Fruit fly (Drosophila melanogaster) whole organism, larva: ENCODE data around the gene CG42495.

Experiments
- noc ChIP-seq: fragments of 200-800 bp; sonication (Bioruptor generic); optimal IDR thresholded peaks from 3 replicates; lab custom pipeline; 2019; ENCODE audit warnings: missing biosample characterization, mild to moderate bottlenecking, missing genetic modification characterization, moderate library complexity

Gene CG42495

DNA sequence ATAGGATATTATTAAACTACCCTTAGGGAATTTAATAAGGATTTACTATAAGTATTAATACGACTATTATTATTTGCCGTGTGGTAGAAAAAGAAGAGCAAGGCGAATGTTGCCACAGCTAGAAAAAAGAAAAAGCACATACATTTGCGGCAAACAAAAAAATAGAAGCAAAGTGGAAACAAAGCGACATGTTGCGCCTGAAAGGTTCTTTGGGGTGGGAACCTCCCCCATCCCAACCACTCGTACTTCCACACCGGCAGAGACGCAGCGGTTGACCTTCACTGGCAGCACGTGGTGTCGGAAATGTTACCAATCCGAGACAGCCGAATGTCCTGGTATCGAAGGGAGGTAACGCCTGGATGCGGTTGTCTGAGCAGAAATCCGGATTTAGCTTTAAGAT lies 29.8 kb upstream of the CG42495 start:
- no peak for TF ChIP-seq noc (tag; lab: Kevin White, UChicago)

DNA sequence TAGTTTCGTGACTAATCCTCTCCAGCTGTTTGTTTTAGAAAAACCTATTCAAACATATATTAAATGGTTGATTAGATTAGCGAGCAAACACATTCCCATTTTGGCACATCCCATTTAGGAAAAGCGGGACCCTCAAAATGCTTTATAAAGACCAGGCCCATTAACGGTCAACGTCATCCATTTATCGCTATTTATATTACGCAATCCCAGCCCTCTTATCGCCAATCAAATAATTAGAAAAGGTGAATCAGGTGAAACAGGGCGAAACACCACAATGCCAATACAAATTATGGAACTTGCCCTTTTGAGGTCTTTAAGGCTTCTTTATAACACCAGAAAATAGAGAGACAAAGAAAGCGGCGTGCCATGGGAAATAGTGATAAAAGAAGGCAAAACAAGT lies 29.1 kb upstream of the CG42495 start:
- no peak for TF ChIP-seq noc (tag; lab: Kevin White, UChicago)

dm6 chr3L:18638487-18638886 lies 28.7 kb upstream of the CG42495 start:
- no peak for TF ChIP-seq noc (tag; lab: Kevin White, UChicago)

- peak; percentile 97 for TF ChIP-seq noc (tag; lab: Kevin White, UChicago)
These were observed 26.3 kb upstream of the CG42495 start for dm6 chr3L:18640584-18641527.

- no peak for TF ChIP-seq noc (tag; lab: Kevin White, UChicago)
These were observed 23.9 kb upstream of the CG42495 start for dm6 chr3L:18643222-18643621.

dm6 chr3L:18653737-18654136 lies 13.4 kb upstream of the CG42495 start:
- no peak for TF ChIP-seq noc (tag; lab: Kevin White, UChicago)

- no peak for TF ChIP-seq noc (tag; lab: Kevin White, UChicago)
These were observed 1.6 kb upstream of the CG42495 start for dm6 chr3L:18665594-18665993.

dm6 chr3L:18669874-18670273 lies 2.7 kb downstream of the CG42495 start:
- TF ChIP-seq noc (tag; lab: Kevin White, UChicago) = no peak

dm6 chr3L:18672203-18672602 lies 5.0 kb downstream of the CG42495 start:
- TF ChIP-seq noc (tag; lab: Kevin White, UChicago) = peak; percentile 59

DNA sequence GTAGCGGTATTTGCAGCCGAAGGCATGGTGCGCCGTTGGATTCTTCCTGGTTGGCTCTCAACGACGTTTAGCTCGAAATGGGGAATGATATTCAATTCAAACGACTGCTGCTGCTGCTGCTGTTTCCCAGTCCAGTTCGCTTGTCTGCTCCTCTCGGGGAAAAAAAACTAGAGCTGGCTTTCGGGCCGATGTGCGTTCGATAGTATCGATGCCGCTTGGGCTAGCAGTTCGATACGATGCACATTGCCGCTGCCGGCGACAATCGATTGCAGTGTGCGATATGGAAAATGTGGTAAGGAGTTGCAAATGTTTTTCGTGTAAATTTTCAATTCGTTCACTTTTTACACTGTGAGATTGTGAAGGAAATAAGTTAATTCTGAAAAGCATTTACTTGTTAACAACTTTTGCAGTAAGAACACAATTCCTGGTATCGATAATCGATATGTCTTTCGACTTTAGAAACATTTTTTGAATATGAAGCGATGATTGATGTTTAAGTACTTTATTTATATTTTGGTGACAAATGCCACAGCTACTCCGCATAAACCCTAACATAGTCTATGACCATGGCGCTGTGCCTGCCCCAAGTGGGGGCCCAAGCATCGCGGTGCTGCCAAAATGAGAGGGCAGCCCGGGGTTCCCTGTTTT lies 5.9 kb downstream of the CG42495 start, which contains the start of gene Capr:
TSS of gene Capr (minus strand) at position 339 of the 648 bp plus-strand sequence.
- TF ChIP-seq noc (tag; lab: Kevin White, UChicago) = no peak

- peak; percentile 83 for TF ChIP-seq noc (tag; lab: Kevin White, UChicago)
These were observed 8.3 kb downstream of the CG42495 start, which contains the start of the genes GNBP2 and GNBP1 for dm6 chr3L:18675363-18675866. GNBP2 (minus strand) TSS chr3L:18675413. GNBP1 (plus strand) TSS chr3L:18675800.

dm6 chr3L:18681550-18682217 lies 14.5 kb downstream of the CG42495 start, which contains the start of the genes Sgf11 and CG32202:
Sgf11 (minus strand) TSS chr3L:18681836.
CG32202 (plus strand) TSS chr3L:18682184.
- peak; percentile 47 for TF ChIP-seq noc (tag; lab: Kevin White, UChicago)

- TF ChIP-seq noc (tag; lab: Kevin White, UChicago) = no peak
These were observed 16.7 kb downstream of the CG42495 start, which contains the start of gene Chmp1 for dm6 chr3L:18683846-18684245. Chmp1 (minus strand) TSS chr3L:18684061.

DNA sequence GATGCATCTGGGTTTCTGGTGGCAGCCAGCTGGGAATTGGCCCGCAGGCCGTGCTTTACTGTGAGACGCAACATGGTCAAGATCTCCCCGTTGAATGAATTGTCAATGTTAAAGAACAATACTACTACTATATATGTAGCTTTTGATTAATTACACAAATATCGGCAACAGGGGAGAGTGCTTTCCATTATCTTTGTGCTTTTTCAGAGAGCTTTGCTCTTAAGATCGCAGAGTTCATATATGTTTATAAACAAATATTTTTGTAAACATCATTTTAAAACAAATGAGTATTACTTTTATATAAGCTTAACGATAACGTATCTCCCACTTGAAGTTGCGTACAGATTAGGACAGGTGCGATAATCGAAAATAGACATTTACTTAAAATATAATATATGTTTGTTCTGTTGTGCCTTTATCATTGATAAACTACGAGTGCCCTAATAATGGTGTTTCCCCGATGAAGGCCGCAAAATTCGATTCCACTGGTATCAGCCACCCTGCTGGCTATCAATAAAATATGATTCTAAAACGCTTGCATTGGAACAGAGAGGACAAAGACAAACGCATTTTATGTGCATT lies 19.1 kb downstream of the CG42495 start, which contains the start of gene Cyp12c1:
TSS of gene Cyp12c1 (minus strand) at position 100 of the 582 bp plus-strand sequence.
- TF ChIP-seq noc (tag; lab: Kevin White, UChicago) = peak; percentile 15

dm6 chr3L:18693887-18694286 lies 26.7 kb downstream of the CG42495 start, which contains the start of gene CG6893:
CG6893 (plus strand) TSS chr3L:18694187.
- no peak for TF ChIP-seq noc (tag; lab: Kevin White, UChicago)
